Worm (Caenorhabditis elegans): ENCODE data around the gene tftc-3.

DNA sequence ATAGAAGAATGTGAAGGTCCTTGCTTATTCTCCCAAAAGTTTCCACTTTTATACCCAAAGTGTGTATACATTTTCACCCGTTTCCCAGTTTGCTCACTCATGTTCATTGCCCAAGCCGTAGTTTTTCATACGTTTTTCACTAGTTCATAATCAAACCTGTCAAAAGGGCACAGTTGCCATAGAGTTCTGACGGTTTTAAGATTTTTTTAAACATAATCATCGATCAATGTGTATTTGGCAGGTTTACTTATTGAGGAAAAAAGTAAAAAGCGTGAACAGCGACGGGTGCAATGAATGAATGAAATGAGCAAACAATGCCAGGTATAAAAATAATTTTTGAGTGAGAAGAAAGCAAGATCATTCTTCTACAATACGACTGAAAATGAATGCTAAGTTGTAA lies 11.2 kb upstream of the tftc-3 start, which contains the start of the genes fipr-5 and fipr-9:
- no peak for TF ChIP-seq med-1 (GFP tag; optimal IDR thresholded peaks at IDR 0.05; ENCODE audit: insufficient read depth)
- no peak for TF ChIP-seq T22C8.4 (GFP tag; IDR thresholded peaks at IDR 0.05)
- TF ChIP-seq flt-1 (GFP tag; IDR thresholded peaks at IDR 0.05) = no peak
- no peak for TF ChIP-seq cog-1 (tag; optimal IDR thresholded peaks at IDR 0.05)
- TF ChIP-seq ztf-29 (GFP tag; IDR thresholded peaks at IDR 0.05) = no peak

Data from whole organism, midembryonic.